Worm (Caenorhabditis elegans) whole organism, early embryonic: Measurements from ENCODE around the gene srh-45.

Experiments used
- ama-1 ChIP-seq: fragments of 150-350 bp; optimal IDR thresholded peaks from 2 replicates; lab custom pipeline; 2014
- ets-7 ChIP-seq: sonication (generic microtip); optimal IDR thresholded peaks from 2 replicates; lab custom pipeline; 2016; ENCODE audit warnings: missing genotype, missing genetic modification characterization, missing compliant biosample characterization
- flt-1 ChIP-seq: fragments of 200-800 bp; sonication (Bioruptor generic); IDR thresholded peaks from 2 replicates; pipeline ENCODE4 v1.3.6; 2022; ENCODE audit warnings: missing genetic modification characterization, missing compliant biosample characterization
- hmg-4 ChIP-seq: fragments of 200-800 bp; sonication (Bioruptor generic); optimal IDR thresholded peaks from 2 replicates; lab custom pipeline; 2018; ENCODE audit warnings: mild to moderate bottlenecking, missing genetic modification characterization, missing compliant biosample characterization
- scrt-1 ChIP-seq: fragments of 200-800 bp; sonication (Bioruptor generic); IDR thresholded peaks from 2 replicates; pipeline ENCODE4 v1.3.6; 2022; ENCODE audit warnings: missing genetic modification characterization, missing compliant biosample characterization
- tra-4 ChIP-seq: sonication (generic microtip); optimal IDR thresholded peaks from 2 replicates; lab custom pipeline; 2017; ENCODE audit warnings: missing genetic modification characterization, missing compliant biosample characterization

ce11 chrV:11265482-11265881, 39.3 kb downstream of the srh-45 start, which contains the start of gene cln-3.1:
- TF ChIP-seq ets-7 (tag; lab: Kevin White, UChicago) (no peak), flt-1 (no peak), ama-1 (lab: Kevin White, UChicago) (no peak), hmg-4 (no peak), tra-4 (no peak), scrt-1 (GFP tag; lab: Robert Waterston, UW) (no peak)
